Worm (Caenorhabditis elegans) whole organism, early embryonic: ENCODE measurements around the gene dre-1.

Experiments
- ama-1 ChIP-seq: fragments of 150-350 bp; optimal IDR thresholded peaks from 2 replicates; lab custom pipeline; 2014
- tbx-11 ChIP-seq: fragments of 200-800 bp; sonication (Bioruptor generic); IDR thresholded peaks from 2 replicates; pipeline ENCODE4 v1.3.6; 2022; ENCODE audit warnings: missing genetic modification characterization, missing compliant biosample characterization

- TF ChIP-seq tbx-11, result no peak
- TF ChIP-seq ama-1 (lab: Kevin White, UChicago), result no peak
Measured at ce11 chrV:6551707-6552390, 5.5 kb upstream of the dre-1 start, which contains the start of gene twk-10.
